Worm (Caenorhabditis elegans): ENCODE measurements around the gene R08A2.2.

- TF ChIP-seq blmp-1 (tag; optimal IDR thresholded peaks at IDR 0.05), result no peak
- TF ChIP-seq snpc-4 (tag; optimal IDR thresholded peaks at IDR 0.05), result no peak
- no peak for TF ChIP-seq tbx-2 (tag; optimal IDR thresholded peaks at IDR 0.05)
- TF ChIP-seq ztf-4 (tag; optimal IDR thresholded peaks at IDR 0.05), result no peak
- no peak for TF ChIP-seq dpl-1 (GFP tag; optimal IDR thresholded peaks at IDR 0.05)
- TF ChIP-seq ces-1 (GFP tag; optimal IDR thresholded peaks at IDR 0.05), result no peak
- no peak for TF ChIP-seq nhr-237 (tag; optimal IDR thresholded peaks at IDR 0.05)
- no peak for TF ChIP-seq pag-3 (tag; optimal IDR thresholded peaks at IDR 0.05; ENCODE audit: borderline replicate concordance, insufficient read depth)
- TF ChIP-seq jun-1 (tag; optimal IDR thresholded peaks at IDR 0.05), result no peak
- TF ChIP-seq sox-4 (tag; optimal IDR thresholded peaks at IDR 0.05), result no peak
- TF ChIP-seq egl-13 (tag; optimal IDR thresholded peaks at IDR 0.05), result no peak
- no peak for TF ChIP-seq mab-9 (GFP tag; IDR thresholded peaks at IDR 0.05)
- TF ChIP-seq nhr-71 (tag; optimal IDR thresholded peaks at IDR 0.05), result no peak
Observed at ce11 chrV:14716114-14716513, 606 bp upstream of the R08A2.2 start, which contains the start of gene fbxa-147.
